Fruit fly (Drosophila melanogaster) whole organism, embryonic: ENCODE data around the gene CG8006.

ENCODE experiments used
- Ada2b ChIP-seq: fragments of 200-800 bp; sonication (Bioruptor generic); IDR thresholded peaks from 2 replicates; pipeline ENCODE4 v1.3.6; 2022; ENCODE audit warnings: missing biosample characterization, missing genetic modification characterization
- Awh ChIP-seq: fragments of 200-800 bp; sonication (Bioruptor generic); IDR thresholded peaks from 2 replicates; pipeline ENCODE4, ENCODE4 v1.3.6; 2022; ENCODE audit warnings: missing biosample characterization, missing genetic modification characterization
- CG10431 ChIP-seq: fragments of 200-800 bp; sonication (Bioruptor generic); optimal IDR thresholded peaks from 3 replicates; lab custom pipeline; 2018; ENCODE audit warnings: missing biosample characterization, mild to moderate bottlenecking, missing genetic modification characterization
- CG12104 ChIP-seq: fragments of 200-800 bp; sonication (Bioruptor generic); optimal IDR thresholded peaks from 3 replicates; lab custom pipeline; 2016; ENCODE audit warnings: missing biosample characterization, missing genetic modification characterization
- CG12155 ChIP-seq: fragments of 200-800 bp; sonication (Bioruptor generic); optimal IDR thresholded peaks from 3 replicates; lab custom pipeline; 2016; ENCODE audit warnings: missing biosample characterization, missing genetic modification characterization
- CG12769 ChIP-seq: fragments of 200-800 bp; sonication (Bioruptor generic); optimal IDR thresholded peaks from 2 replicates; lab custom pipeline; 2019; ENCODE audit warnings: missing biosample characterization, mild to moderate bottlenecking, missing genetic modification characterization, moderate library complexity
- CG14965 ChIP-seq: fragments of 200-800 bp; sonication (Bioruptor generic); optimal IDR thresholded peaks from 2 replicates; lab custom pipeline; 2016; ENCODE audit warnings: missing biosample characterization, missing genetic modification characterization, borderline replicate concordance
- CG16779 ChIP-seq: fragments of 200-800 bp; sonication (Bioruptor generic); IDR thresholded peaks from 2 replicates; pipeline ENCODE4 v1.3.6; 2022; ENCODE audit warnings: missing biosample characterization, missing genetic modification characterization
- CG16813 ChIP-seq: fragments of 200-800 bp; sonication (Bioruptor generic); IDR thresholded peaks from 3 replicates; pipeline ENCODE4 v1.3.6; 2022; ENCODE audit warnings: missing biosample characterization, missing genetic modification characterization; ENCODE audit not compliant: partially characterized antibody
- CG18476 ChIP-seq: fragments of 200-800 bp; sonication (Bioruptor generic); optimal IDR thresholded peaks from 2 replicates; lab custom pipeline; 2016; ENCODE audit warnings: missing biosample characterization, mild to moderate bottlenecking, missing genetic modification characterization
- CG2129 ChIP-seq: fragments of 200-800 bp; sonication (Bioruptor generic); IDR thresholded peaks from 2 replicates; pipeline ENCODE4 v1.3.6; 2022; ENCODE audit warnings: missing biosample characterization, missing genetic modification characterization; ENCODE audit not compliant: partially characterized antibody
- CG31365 ChIP-seq: fragments of 200-800 bp; sonication (Bioruptor generic); optimal IDR thresholded peaks from 2 replicates; lab custom pipeline; 2018; ENCODE audit warnings: missing biosample characterization, mild to moderate bottlenecking, missing genetic modification characterization
- CG32772 ChIP-seq: fragments of 200-800 bp; sonication (Bioruptor generic); IDR thresholded peaks from 2 replicates; pipeline ENCODE4 v1.3.6; 2022; ENCODE audit warnings: missing biosample characterization, missing genetic modification characterization
- CG3281 ChIP-seq: fragments of 200-800 bp; sonication (Bioruptor generic); optimal IDR thresholded peaks from 3 replicates; lab custom pipeline; 2017; ENCODE audit warnings: missing biosample characterization, mild to moderate bottlenecking, missing genetic modification characterization
- CG4404 ChIP-seq: fragments of 200-800 bp; sonication (Bioruptor generic); IDR thresholded peaks from 2 replicates; pipeline ENCODE4 v1.3.6; 2022; ENCODE audit warnings: missing biosample characterization, missing genetic modification characterization
- CG6689 ChIP-seq: fragments of 200-800 bp; sonication (Bioruptor generic); IDR thresholded peaks from 2 replicates; pipeline ENCODE4 v1.3.6; 2022; ENCODE audit warnings: missing biosample characterization, missing genetic modification characterization
- CG7556 ChIP-seq: fragments of 200-800 bp; sonication (Bioruptor generic); optimal IDR thresholded peaks from 2 replicates; lab custom pipeline; 2017; ENCODE audit warnings: missing biosample characterization, mild to moderate bottlenecking, missing genetic modification characterization
- CG8478 ChIP-seq: fragments of >200 bp; optimal IDR thresholded peaks from 2 replicates; lab custom pipeline; 2018
- CG9817 ChIP-seq: fragments of 200-800 bp; sonication (Bioruptor generic); optimal IDR thresholded peaks from 2 replicates; lab custom pipeline; 2018; ENCODE audit warnings: missing biosample characterization, mild to moderate bottlenecking, missing genetic modification characterization, moderate library complexity
- Dad ChIP-seq: fragments of 200-800 bp; sonication (Bioruptor generic); optimal IDR thresholded peaks from 3 replicates; lab custom pipeline; 2016; ENCODE audit warnings: missing biosample characterization, missing genetic modification characterization
- Ets65A ChIP-seq: fragments of 200-800 bp; sonication (Bioruptor generic); peaks from one replicate; lab custom pipeline; 2016; ENCODE audit warnings: missing biosample characterization, missing genetic modification characterization
- Gug ChIP-seq: fragments of 200-800 bp; sonication (Bioruptor generic); IDR thresholded peaks from 4 replicates; pipeline ENCODE4 v1.3.6; 2022; ENCODE audit warnings: missing biosample characterization, missing genetic modification characterization
- HLH54F ChIP-seq: fragments of 200-800 bp; sonication (Bioruptor generic); optimal IDR thresholded peaks from 3 replicates; lab custom pipeline; 2016; ENCODE audit warnings: missing biosample characterization, missing genetic modification characterization
- Meics ChIP-seq: fragments of 200-800 bp; sonication (Bioruptor generic); optimal IDR thresholded peaks from 2 replicates; lab custom pipeline; 2017; ENCODE audit warnings: missing biosample characterization, mild to moderate bottlenecking, missing genetic modification characterization
- Nf-YA ChIP-seq: fragments of 200-800 bp; sonication (Bioruptor generic); IDR thresholded peaks from 2 replicates; pipeline ENCODE4 v1.3.6; 2022; ENCODE audit warnings: missing biosample characterization, missing genetic modification characterization
- ap ChIP-seq: fragments of 200-800 bp; sonication (Bioruptor generic); IDR thresholded peaks from 2 replicates; pipeline ENCODE4 v1.3.6; 2022; ENCODE audit warnings: missing biosample characterization, missing genetic modification characterization
- ase ChIP-seq: fragments of 200-800 bp; sonication (Bioruptor generic); IDR thresholded peaks from 3 replicates; pipeline ENCODE4 v1.3.6; 2022; ENCODE audit warnings: missing biosample characterization, missing genetic modification characterization
- bsh ChIP-seq, 2 experiments: fragments of 200-800 bp; sonication (Bioruptor generic); optimal IDR thresholded peaks; 2 replicates each; lab custom pipeline; 2017 to 2018; ENCODE audit warnings: mild to moderate bottlenecking in 2 of 2, missing biosample characterization in 2 of 2, missing genetic modification characterization in 2 of 2, moderate library complexity in 1 of 2
- dan ChIP-seq: fragments of 200-800 bp; sonication (Bioruptor generic); IDR thresholded peaks from 2 replicates; pipeline ENCODE4 v1.3.6; 2022; ENCODE audit warnings: missing biosample characterization, missing genetic modification characterization
- dmrt99B ChIP-seq: fragments of 200-800 bp; sonication (Bioruptor generic); optimal IDR thresholded peaks from 2 replicates; lab custom pipeline; 2018; ENCODE audit warnings: missing biosample characterization, mild to moderate bottlenecking, missing genetic modification characterization, moderate library complexity
- fd64A ChIP-seq: fragments of 200-800 bp; sonication (Bioruptor generic); optimal IDR thresholded peaks from 3 replicates; lab custom pipeline; 2018; ENCODE audit warnings: missing biosample characterization, mild to moderate bottlenecking, missing genetic modification characterization
- gfzf ChIP-seq: fragments of 200-800 bp; sonication (Bioruptor generic); optimal IDR thresholded peaks from 2 replicates; lab custom pipeline; 2016; ENCODE audit warnings: missing biosample characterization, mild to moderate bottlenecking, missing genetic modification characterization, moderate library complexity
- gsb ChIP-seq: fragments of 200-800 bp; sonication (Bioruptor generic); IDR thresholded peaks from 2 replicates; pipeline ENCODE4 v1.3.6; 2022; ENCODE audit warnings: missing biosample characterization, missing genetic modification characterization
- hb ChIP-seq: fragments of 200-800 bp; sonication (Bioruptor generic); IDR thresholded peaks from 3 replicates; pipeline ENCODE4 v1.3.6; 2022; ENCODE audit warnings: missing biosample characterization, missing genetic modification characterization; ENCODE audit not compliant: partially characterized antibody
- jumu ChIP-seq: fragments of 200-800 bp; sonication (Bioruptor generic); optimal IDR thresholded peaks from 3 replicates; lab custom pipeline; 2016; ENCODE audit warnings: missing biosample characterization, missing genetic modification characterization
- mam ChIP-seq: fragments of 200-800 bp; sonication (Bioruptor generic); optimal IDR thresholded peaks from 3 replicates; lab custom pipeline; 2016; ENCODE audit warnings: missing biosample characterization, missing genetic modification characterization
- mirr ChIP-seq: fragments of 200-800 bp; sonication (Bioruptor generic); optimal IDR thresholded peaks from 3 replicates; lab custom pipeline; 2018; ENCODE audit warnings: missing biosample characterization, mild to moderate bottlenecking, missing genetic modification characterization
- odd ChIP-seq: fragments of 200-800 bp; sonication (Bioruptor generic); optimal IDR thresholded peaks from 2 replicates; lab custom pipeline; 2017; ENCODE audit warnings: missing biosample characterization, mild to moderate bottlenecking, missing genetic modification characterization
- prd ChIP-seq, 3 experiments: fragments of >200 bp in 2 of 3; fragments of 200-800 bp in 1 of 3; sonication (Bioruptor generic) in 1 of 3; optimal IDR thresholded peaks in 2 of 3; IDR thresholded peaks in 1 of 3; 2 replicates in 2 of 3; 3 replicates in 1 of 3; pipeline versions ENCODE4 v1.3.6 to Lab custom; 2017 to 2022; ENCODE audit warnings: missing biosample characterization in 1 of 3, missing genetic modification characterization in 1 of 3
- rib ChIP-seq: fragments of 200-800 bp; sonication (Bioruptor generic); IDR thresholded peaks from 2 replicates; pipeline ENCODE4 v1.3.6; 2022; ENCODE audit warnings: missing biosample characterization, missing genetic modification characterization
- sc ChIP-seq, 3 experiments: fragments of >200 bp in 2 of 3; fragments of 200-800 bp in 1 of 3; sonication (Bioruptor generic) in 1 of 3; optimal IDR thresholded peaks; 2 replicates in 2 of 3; 3 replicates in 1 of 3; lab custom pipeline; 2017; ENCODE audit warnings: mild to moderate bottlenecking in 1 of 3, missing biosample characterization in 1 of 3, missing genetic modification characterization in 1 of 3, missing genetic modification reagents in 1 of 3
- schlank ChIP-seq: fragments of 200-800 bp; sonication (Bioruptor generic); optimal IDR thresholded peaks from 2 replicates; lab custom pipeline; 2018; ENCODE audit warnings: missing biosample characterization, mild to moderate bottlenecking, missing genetic modification characterization
- sens ChIP-seq: fragments of 200-800 bp; sonication (Bioruptor generic); peaks from one replicate; lab custom pipeline; 2016; ENCODE audit warnings: missing biosample characterization, missing genetic modification characterization
- sens-2 ChIP-seq: fragments of 200-800 bp; sonication (Bioruptor generic); IDR thresholded peaks from 2 replicates; pipeline ENCODE4 v1.3.6; 2022; ENCODE audit warnings: missing biosample characterization, missing genetic modification characterization
- sob ChIP-seq: fragments of 200-800 bp; sonication (Bioruptor generic); IDR thresholded peaks from 2 replicates; pipeline ENCODE4 v1.3.6; 2022; ENCODE audit warnings: missing biosample characterization, missing genetic modification characterization
- trh ChIP-seq: fragments of 200-800 bp; sonication (Bioruptor generic); optimal IDR thresholded peaks from 2 replicates; lab custom pipeline; 2016; ENCODE audit warnings: missing biosample characterization, missing genetic modification characterization
- unpg ChIP-seq: fragments of 200-800 bp; sonication (Bioruptor generic); optimal IDR thresholded peaks from 3 replicates; lab custom pipeline; 2018; ENCODE audit warnings: missing biosample characterization, mild to moderate bottlenecking, missing genetic modification characterization, moderate library complexity
- z ChIP-seq: fragments of 200-800 bp; sonication (Bioruptor generic); IDR thresholded peaks from 3 replicates; pipeline ENCODE4 v1.3.6; 2022; ENCODE audit warnings: missing biosample characterization, missing genetic modification characterization

The CG8006 gene

dm6 chr3L:8186627-8187396, 24.9 kb upstream of the CG8006 start, which contains the start of the genes ERR and Atg18a (continued):
- TF ChIP-seq Meics (GFP tag; lab: Kevin White, UChicago) (peak; percentile 80), CG32772 (GFP tag; lab: Robert Waterston, UW) (peak; percentile 89), gfzf (GFP tag; lab: Kevin White, UChicago) (peak; percentile 11), Ada2b (peak; percentile 78), dmrt99B (tag; lab: Kevin White, UChicago) (no peak), CG9817 (tag; lab: Kevin White, UChicago) (peak; percentile 91), CG18476 (GFP tag; lab: Kevin White, UChicago) (peak; percentile 74), bsh (GFP tag; optimal IDR thresholded peaks at IDR 0.05; lab: Kevin White, UChicago) (peak in 1 of 2 experiments; percentile 73), fd64A (GFP tag; lab: Kevin White, UChicago) (no peak), CG14965 (no peak), jumu (peak; percentile 87), CG8478 (lab: Kevin White, UChicago) (peak; percentile 76), trh (GFP tag; lab: Kevin White, UChicago) (peak; percentile 24), CG10431 (peak; percentile 47), Gug (peak; percentile 93), CG4404 (peak; percentile 93), schlank (tag; lab: Kevin White, UChicago) (no peak), Nf-YA (GFP tag; lab: Robert Waterston, UW) (no peak), CG12155 (GFP tag; lab: Kevin White, UChicago) (peak; percentile 90), CG7556 (peak; percentile 75), sens (GFP tag; lab: Kevin White, UChicago) (peak; percentile 93), sc (optimal IDR thresholded peaks at IDR 0.05; lab: Kevin White, UChicago) (no peak), sc (GFP tag; optimal IDR thresholded peaks at IDR 0.05; lab: Kevin White, UChicago) (peak; percentile 56), CG6689 (GFP tag; lab: Robert Waterston, UW) (peak; percentile 86), sob (GFP tag; lab: Robert Waterston, UW) (peak; percentile 93), HLH54F (GFP tag; lab: Kevin White, UChicago) (peak; percentile 88), Dad (GFP tag; lab: Kevin White, UChicago) (peak; percentile 82), gsb (GFP tag; lab: Robert Waterston, UW) (peak; percentile 61), mirr (GFP tag; lab: Kevin White, UChicago) (no peak), rib (peak; percentile 77), dan (GFP tag; lab: Robert Waterston, UW) (peak; percentile 78), CG2129 (GFP tag; lab: Robert Waterston, UW) (0 out of 2 replicates have a peak, but pooled peaks have one; percentile 13), CG12104 (GFP tag; lab: Kevin White, UChicago) (peak; percentile 58), mam (GFP tag; lab: Kevin White, UChicago) (peak; percentile 94), Ets65A (GFP tag; lab: Kevin White, UChicago) (peak; percentile 99), CG16813 (GFP tag; lab: Robert Waterston, UW) (peak; percentile 71), odd (peak; percentile 11), CG31365 (tag; lab: Kevin White, UChicago) (peak; percentile 0), z (GFP tag; lab: Robert Waterston, UW) (no peak), ap (peak; percentile 74), CG12769 (peak; percentile 77), unpg (GFP tag; lab: Kevin White, UChicago) (peak; percentile 71), CG16779 (GFP tag; lab: Robert Waterston, UW) (peak; percentile 76; the same call in 1 of the 2 replicates), prd (optimal IDR thresholded peaks at IDR 0.05; lab: Kevin White, UChicago) (no peak), prd (GFP tag; IDR thresholded peaks at IDR 0.05; lab: Robert Waterston, UW) (peak; percentile 93), sens-2 (GFP tag; lab: Robert Waterston, UW) (peak; percentile 72; the same call in 1 of the 2 replicates), CG3281 (GFP tag; lab: Kevin White, UChicago) (peak; percentile 87), ase (GFP tag; lab: Robert Waterston, UW) (peak; percentile 78), Awh (peak; percentile 61), hb (GFP tag; lab: Robert Waterston, UW) (0 out of 3 replicates have a peak, but pooled peaks have one; percentile 45)
